Worm (Caenorhabditis elegans): ENCODE data around the gene T28A11.16.

- TF ChIP-seq lin-15B (tag; optimal IDR thresholded peaks at IDR 0.05) (no peak), unc-62 (GFP tag; optimal IDR thresholded peaks at IDR 0.05 in 1 of 2) (no peak), unc-62 (tag; optimal IDR thresholded peaks at IDR 0.05) (no peak), mep-1 (tag; optimal IDR thresholded peaks at IDR 0.05) (no peak), fkh-10 (GFP tag; optimal IDR thresholded peaks at IDR 0.05) (no peak), php-3 (GFP tag; IDR thresholded peaks at IDR 0.05) (no peak), pqm-1 (tag; optimal IDR thresholded peaks at IDR 0.05) (no peak), egl-43 (GFP tag; IDR thresholded peaks at IDR 0.05) (no peak), F49E8.2 (tag; optimal IDR thresholded peaks at IDR 0.05; ENCODE audit: borderline replicate concordance) (no peak), F44E2.7 (GFP tag; IDR thresholded peaks at IDR 0.05) (no peak), nhr-25 (tag; optimal IDR thresholded peaks at IDR 0.05; ENCODE audit: borderline replicate concordance, insufficient read depth) (no peak), ztf-11 (tag; optimal IDR thresholded peaks at IDR 0.05) (no peak), egl-27 (tag; optimal IDR thresholded peaks at IDR 0.05) (no peak), ZK546.5 (tag; optimal IDR thresholded peaks at IDR 0.05) (no peak)
Observed at ce11 chrV:3273156-3273555, 14.1 kb upstream of the T28A11.16 start, which contains the start of gene T28A11.20.
